Fruit fly (Drosophila melanogaster) whole organism, embryonic: Measurements from ENCODE around the gene CG10470.
A peak's percentile ranks its signal among the peaks of the same experiment; 100 is the strongest.

ENCODE experiments used
- Adf1 ChIP-seq: fragments of 200-800 bp; sonication (Bioruptor generic); IDR thresholded peaks from 2 replicates; pipeline ENCODE4 v1.3.6; 2022; ENCODE audit warnings: missing biosample characterization, missing genetic modification characterization
- Bgb ChIP-seq: fragments of 200-800 bp; sonication (Bioruptor generic); IDR thresholded peaks from 2 replicates; pipeline ENCODE4 v1.3.6; 2022; ENCODE audit warnings: missing biosample characterization, missing genetic modification characterization; ENCODE audit not compliant: partially characterized antibody
- CG10431 ChIP-seq: fragments of 200-800 bp; sonication (Bioruptor generic); optimal IDR thresholded peaks from 3 replicates; lab custom pipeline; 2018; ENCODE audit warnings: missing biosample characterization, mild to moderate bottlenecking, missing genetic modification characterization
- CG12659 ChIP-seq: fragments of 200-800 bp; sonication (Bioruptor generic); optimal IDR thresholded peaks from 3 replicates; lab custom pipeline; 2017; ENCODE audit warnings: mild to moderate bottlenecking, missing biosample characterization, missing genetic modification reagents, missing genetic modification characterization
- CG13123 ChIP-seq: fragments of 200-800 bp; sonication (Bioruptor generic); optimal IDR thresholded peaks from 2 replicates; lab custom pipeline; 2016; ENCODE audit warnings: missing biosample characterization, missing genetic modification characterization
- CG13775 ChIP-seq: fragments of 200-800 bp; sonication (Bioruptor generic); optimal IDR thresholded peaks from 3 replicates; lab custom pipeline; 2017; ENCODE audit warnings: missing biosample characterization, mild to moderate bottlenecking, missing genetic modification characterization
- CG13894 ChIP-seq: fragments of 200-800 bp; sonication (Bioruptor generic); optimal IDR thresholded peaks from 3 replicates; lab custom pipeline; 2018; ENCODE audit warnings: missing biosample characterization, mild to moderate bottlenecking, missing genetic modification characterization, moderate library complexity
- CG14860 ChIP-seq: fragments of 200-800 bp; sonication (Bioruptor generic); IDR thresholded peaks from 3 replicates; pipeline ENCODE4 v1.3.6; 2022; ENCODE audit warnings: missing biosample characterization, missing genetic modification characterization; ENCODE audit not compliant: partially characterized antibody
- CG15269 ChIP-seq: fragments of 200-800 bp; sonication (Bioruptor generic); optimal IDR thresholded peaks from 2 replicates; lab custom pipeline; 2018; ENCODE audit warnings: missing biosample characterization, mild to moderate bottlenecking, missing genetic modification characterization, moderate library complexity
- CG1529 ChIP-seq: fragments of 200-800 bp; sonication (Bioruptor generic); optimal IDR thresholded peaks from 3 replicates; lab custom pipeline; 2018; ENCODE audit warnings: missing biosample characterization, missing genetic modification characterization
- CG1647 ChIP-seq: fragments of 200-800 bp; sonication (Bioruptor generic); optimal IDR thresholded peaks from 3 replicates; lab custom pipeline; 2016; ENCODE audit warnings: missing biosample characterization, missing genetic modification characterization
- CG17912 ChIP-seq: fragments of 200-800 bp; sonication (Bioruptor generic); optimal IDR thresholded peaks from 2 replicates; lab custom pipeline; 2018; ENCODE audit warnings: missing biosample characterization, mild to moderate bottlenecking, missing genetic modification characterization
- CG18476 ChIP-seq: fragments of 200-800 bp; sonication (Bioruptor generic); optimal IDR thresholded peaks from 2 replicates; lab custom pipeline; 2016; ENCODE audit warnings: missing biosample characterization, mild to moderate bottlenecking, missing genetic modification characterization
- CG18599 ChIP-seq: fragments of 200-800 bp; sonication (Bioruptor generic); optimal IDR thresholded peaks from 3 replicates; lab custom pipeline; 2017; ENCODE audit warnings: missing biosample characterization, missing genetic modification characterization, mild to moderate bottlenecking, moderate library complexity, missing genetic modification reagents
- CG3065 ChIP-seq: fragments of 200-800 bp; sonication (Bioruptor generic); optimal IDR thresholded peaks from 2 replicates; lab custom pipeline; 2016; ENCODE audit warnings: missing biosample characterization, missing genetic modification characterization
- CG31388 ChIP-seq: fragments of 200-800 bp; sonication (Bioruptor generic); optimal IDR thresholded peaks from 2 replicates; lab custom pipeline; 2016; ENCODE audit warnings: missing biosample characterization, missing genetic modification characterization
- CG34224 ChIP-seq: fragments of 200-800 bp; sonication (Bioruptor generic); IDR thresholded peaks from 3 replicates; pipeline ENCODE4 v1.3.6; 2022; ENCODE audit warnings: missing biosample characterization, missing genetic modification characterization; ENCODE audit not compliant: partially characterized antibody
- CG7556 ChIP-seq: fragments of 200-800 bp; sonication (Bioruptor generic); optimal IDR thresholded peaks from 2 replicates; lab custom pipeline; 2017; ENCODE audit warnings: missing biosample characterization, mild to moderate bottlenecking, missing genetic modification characterization
- CG8281 ChIP-seq: fragments of 200-800 bp; sonication (Bioruptor generic); optimal IDR thresholded peaks from 2 replicates; lab custom pipeline; 2018; ENCODE audit warnings: missing biosample characterization, mild to moderate bottlenecking, missing genetic modification characterization, moderate library complexity
- CG8290 ChIP-seq, 3 experiments: fragments of 200-800 bp; sonication (Bioruptor generic); optimal IDR thresholded peaks; 2 replicates each; lab custom pipeline; 2016 to 2019; ENCODE audit warnings: missing biosample characterization in 3 of 3, missing genetic modification characterization in 3 of 3, mild to moderate bottlenecking in 2 of 3, moderate library complexity in 1 of 3
- CG8388 ChIP-seq: fragments of 200-800 bp; sonication (Bioruptor generic); optimal IDR thresholded peaks from 2 replicates; lab custom pipeline; 2019; ENCODE audit warnings: missing biosample characterization, mild to moderate bottlenecking, missing genetic modification characterization, moderate library complexity
- CG9215 ChIP-seq: fragments of 200-800 bp; sonication (Bioruptor generic); IDR thresholded peaks from 2 replicates; pipeline ENCODE4 v1.3.6; 2022; ENCODE audit warnings: missing biosample characterization, missing genetic modification characterization
- CG9817 ChIP-seq: fragments of 200-800 bp; sonication (Bioruptor generic); optimal IDR thresholded peaks from 2 replicates; lab custom pipeline; 2018; ENCODE audit warnings: missing biosample characterization, mild to moderate bottlenecking, missing genetic modification characterization, moderate library complexity
- Chrac-16 ChIP-seq: fragments of 200-800 bp; sonication (Bioruptor generic); optimal IDR thresholded peaks from 3 replicates; lab custom pipeline; 2016; ENCODE audit warnings: missing biosample characterization, missing genetic modification characterization
- D ChIP-seq, 2 experiments: fragments of 200-800 bp in 1 of 2; fragments of >200 bp in 1 of 2; sonication (Bioruptor generic) in 1 of 2; optimal IDR thresholded peaks; 2 replicates in 1 of 2; 3 replicates in 1 of 2; lab custom pipeline; 2017; ENCODE audit warnings: mild to moderate bottlenecking in 1 of 2, missing biosample characterization in 1 of 2, missing genetic modification characterization in 1 of 2, missing genetic modification reagents in 1 of 2
- Deaf1 ChIP-seq: fragments of 200-800 bp; optimal IDR thresholded peaks from 3 replicates; lab custom pipeline; 2019; ENCODE audit warnings: missing biosample characterization, mild to moderate bottlenecking, missing genetic modification characterization, moderate library complexity
- E2f2 ChIP-seq: fragments of 200-800 bp; sonication (Bioruptor generic); IDR thresholded peaks from 2 replicates; pipeline ENCODE4 v1.3.6; 2022; ENCODE audit warnings: missing biosample characterization, missing genetic modification characterization
- Gug ChIP-seq: fragments of 200-800 bp; sonication (Bioruptor generic); IDR thresholded peaks from 4 replicates; pipeline ENCODE4 v1.3.6; 2022; ENCODE audit warnings: missing biosample characterization, missing genetic modification characterization
- Hr51 ChIP-seq, 2 experiments: fragments of 200-800 bp; sonication (Bioruptor generic); optimal IDR thresholded peaks; 2 replicates in 1 of 2; 3 replicates in 1 of 2; lab custom pipeline; 2016 to 2018; ENCODE audit warnings: missing biosample characterization in 2 of 2, missing genetic modification characterization in 2 of 2, mild to moderate bottlenecking in 1 of 2, moderate library complexity in 1 of 2
- Opbp ChIP-seq: fragments of 200-800 bp; sonication (Bioruptor generic); IDR thresholded peaks from 3 replicates; pipeline ENCODE4 v1.3.6; 2022; ENCODE audit warnings: missing biosample characterization, missing genetic modification characterization; ENCODE audit not compliant: partially characterized antibody
- Side ChIP-seq: fragments of 200-800 bp; sonication (Bioruptor generic); optimal IDR thresholded peaks from 2 replicates; lab custom pipeline; 2016; ENCODE audit warnings: missing biosample characterization, missing genetic modification characterization
- bab2 ChIP-seq: fragments of 200-800 bp; sonication (Bioruptor generic); optimal IDR thresholded peaks from 2 replicates; lab custom pipeline; 2016; ENCODE audit warnings: missing biosample characterization, missing genetic modification characterization
- bigmax ChIP-seq: fragments of 200-800 bp; sonication (Bioruptor generic); optimal IDR thresholded peaks from 2 replicates; lab custom pipeline; 2018; ENCODE audit warnings: missing biosample characterization, mild to moderate bottlenecking, missing genetic modification characterization
- dimm ChIP-seq: fragments of 200-800 bp; sonication (Bioruptor generic); IDR thresholded peaks from 2 replicates; pipeline ENCODE4 v1.3.6; 2022; ENCODE audit warnings: missing biosample characterization, missing genetic modification characterization
- eve ChIP-seq, 2 experiments: fragments of >200 bp; optimal IDR thresholded peaks; 2 replicates each; lab custom pipeline; 2017; ENCODE audit warnings: missing biosample characterization in 2 of 2, missing genetic modification characterization in 2 of 2
- ham ChIP-seq: fragments of 200-800 bp; sonication (Bioruptor generic); IDR thresholded peaks from 2 replicates; pipeline ENCODE4 v1.3.6; 2022; ENCODE audit warnings: missing biosample characterization, missing genetic modification characterization
- hth ChIP-seq: fragments of >200 bp; optimal IDR thresholded peaks from 2 replicates; lab custom pipeline; 2017; ENCODE audit warnings: inconsistent platforms
- kay ChIP-seq: fragments of 200-800 bp; sonication (Bioruptor generic); optimal IDR thresholded peaks from 2 replicates; lab custom pipeline; 2016; ENCODE audit warnings: missing biosample characterization, missing genetic modification characterization
- knrl ChIP-seq: fragments of 200-800 bp; sonication (Bioruptor generic); IDR thresholded peaks from 3 replicates; pipeline ENCODE4 v1.3.6; 2022; ENCODE audit warnings: missing biosample characterization, missing genetic modification characterization; ENCODE audit not compliant: partially characterized antibody
- lmd ChIP-seq: fragments of 200-800 bp; sonication (Bioruptor generic); IDR thresholded peaks from 2 replicates; pipeline ENCODE4 v1.3.6; 2022; ENCODE audit warnings: missing biosample characterization, missing genetic modification characterization
- nerfin-1 ChIP-seq: fragments of 200-800 bp; sonication (Bioruptor generic); optimal IDR thresholded peaks from 3 replicates; lab custom pipeline; 2019; ENCODE audit warnings: missing biosample characterization, mild to moderate bottlenecking, missing genetic modification characterization, moderate library complexity
- nmo ChIP-seq: fragments of 200-800 bp; sonication (Bioruptor generic); optimal IDR thresholded peaks from 2 replicates; lab custom pipeline; 2018; ENCODE audit warnings: missing biosample characterization, mild to moderate bottlenecking, missing genetic modification characterization, moderate library complexity
- phol ChIP-seq: fragments of 200-800 bp; sonication (Bioruptor generic); optimal IDR thresholded peaks from 3 replicates; lab custom pipeline; 2018; ENCODE audit warnings: missing biosample characterization, mild to moderate bottlenecking, missing genetic modification characterization, moderate library complexity
- scrt ChIP-seq: fragments of 200-800 bp; sonication (Bioruptor generic); optimal IDR thresholded peaks from 2 replicates; lab custom pipeline; 2018; ENCODE audit warnings: missing biosample characterization, mild to moderate bottlenecking, missing genetic modification characterization, moderate library complexity
- sens-2 ChIP-seq: fragments of 200-800 bp; sonication (Bioruptor generic); IDR thresholded peaks from 2 replicates; pipeline ENCODE4 v1.3.6; 2022; ENCODE audit warnings: missing biosample characterization, missing genetic modification characterization
- sug ChIP-seq: fragments of 200-800 bp; optimal IDR thresholded peaks from 2 replicates; lab custom pipeline; 2019; ENCODE audit warnings: missing biosample characterization, mild to moderate bottlenecking, missing genetic modification characterization, moderate library complexity
- tx ChIP-seq: fragments of 200-800 bp; sonication (Bioruptor generic); optimal IDR thresholded peaks from 2 replicates; lab custom pipeline; 2016; ENCODE audit warnings: missing biosample characterization, missing genetic modification characterization
- unpg ChIP-seq: fragments of 200-800 bp; sonication (Bioruptor generic); optimal IDR thresholded peaks from 3 replicates; lab custom pipeline; 2018; ENCODE audit warnings: missing biosample characterization, mild to moderate bottlenecking, missing genetic modification characterization, moderate library complexity
- wdn ChIP-seq: fragments of 200-800 bp; sonication (Bioruptor generic); IDR thresholded peaks from 2 replicates; pipeline ENCODE4 v1.3.6; 2022; ENCODE audit warnings: missing biosample characterization, missing genetic modification characterization

Gene CG10470

DNA sequence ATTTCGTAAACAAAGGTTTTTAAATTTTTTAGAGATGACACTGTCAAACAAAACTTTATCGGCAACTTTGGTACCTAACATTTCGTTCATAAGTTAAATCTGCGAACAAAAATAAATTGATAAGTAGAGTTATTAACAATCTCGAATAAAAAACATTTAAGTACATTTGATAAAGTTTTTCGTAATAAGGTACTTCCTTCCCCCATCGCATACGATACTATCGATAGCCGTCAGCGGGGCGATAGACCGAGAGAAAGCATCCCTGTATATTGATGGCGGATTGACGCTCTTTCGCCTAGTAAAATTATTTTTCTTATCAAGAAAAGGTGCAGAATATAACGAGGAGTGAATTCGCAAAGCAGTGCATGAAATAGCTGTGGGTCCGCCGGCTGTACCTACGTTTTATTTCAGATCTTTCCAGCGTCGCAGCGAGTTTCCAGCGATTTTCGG lies 3.7 kb upstream of the CG10470 start, which contains the start of the genes Ttc19 and Acn (continued):
- TF ChIP-seq Bgb (peak; percentile 95), CG12659 (GFP tag; lab: Kevin White, UChicago) (peak; percentile 86), hth (lab: Kevin White, UChicago) (no peak), Gug (GFP tag; lab: Robert Waterston, UW) (peak; percentile 83; the same call in 3 of the 4 replicates), CG13894 (tag; lab: Kevin White, UChicago) (no peak), CG13775 (GFP tag; lab: Kevin White, UChicago) (peak; percentile 91), tx (GFP tag; lab: Kevin White, UChicago) (peak; percentile 86), nerfin-1 (tag; lab: Kevin White, UChicago) (peak; percentile 77), phol (tag; lab: Kevin White, UChicago) (peak; percentile 96), CG8290 (GFP tag; optimal IDR thresholded peaks at IDR 0.05; lab: Kevin White, UChicago) (peak; percentile 79), CG8290 (tag; optimal IDR thresholded peaks at IDR 0.05; lab: Kevin White, UChicago) (peak in 1 of 2 experiments; percentile 50), CG14860 (peak; percentile 96), bab2 (GFP tag; lab: Kevin White, UChicago) (peak; percentile 90), sens-2 (peak; percentile 59), knrl (GFP tag; lab: Robert Waterston, UW) (peak; percentile 96), CG1647 (peak; percentile 88), Deaf1 (tag; lab: Kevin White, UChicago) (no peak), CG18476 (GFP tag; lab: Kevin White, UChicago) (peak; percentile 83), sug (tag; lab: Kevin White, UChicago) (peak; percentile 88), Opbp (GFP tag; lab: Robert Waterston, UW) (peak; percentile 96), bigmax (GFP tag; lab: Kevin White, UChicago) (no peak), CG3065 (peak; percentile 54), E2f2 (peak; percentile 71), D (optimal IDR thresholded peaks at IDR 0.05; lab: Kevin White, UChicago) (no peak), D (GFP tag; optimal IDR thresholded peaks at IDR 0.05; lab: Kevin White, UChicago) (peak; percentile 73), CG13123 (GFP tag; lab: Kevin White, UChicago) (peak; percentile 65), CG31388 (GFP tag; lab: Kevin White, UChicago) (peak; percentile 36), Chrac-16 (GFP tag; lab: Kevin White, UChicago) (peak; percentile 82), nmo (peak; percentile 91), Adf1 (GFP tag; lab: Robert Waterston, UW) (peak; percentile 70), CG10431 (GFP tag; lab: Kevin White, UChicago) (peak; percentile 27), lmd (GFP tag; lab: Robert Waterston, UW) (peak; percentile 79), ham (GFP tag; lab: Robert Waterston, UW) (peak; percentile 74; the same call in 1 of the 2 replicates), scrt (GFP tag; lab: Kevin White, UChicago) (no peak), Side (peak; percentile 90), kay (GFP tag; lab: Kevin White, UChicago) (peak; percentile 55), CG9817 (tag; lab: Kevin White, UChicago) (peak; percentile 88), eve (GFP tag; optimal IDR thresholded peaks at IDR 0.05; lab: Kevin White, UChicago) (no peak), wdn (GFP tag; lab: Robert Waterston, UW) (peak; percentile 83), unpg (GFP tag; lab: Kevin White, UChicago) (peak; percentile 81), CG8388 (GFP tag; lab: Kevin White, UChicago) (peak; percentile 81), dimm (GFP tag; lab: Robert Waterston, UW) (peak; percentile 48), CG7556 (GFP tag; lab: Kevin White, UChicago) (peak; percentile 82), CG17912 (GFP tag; lab: Kevin White, UChicago) (peak; percentile 59), CG15269 (tag; lab: Kevin White, UChicago) (peak; percentile 77), Hr51 (GFP tag; optimal IDR thresholded peaks at IDR 0.05; lab: Kevin White, UChicago) (peak; percentile 80 to 91), CG9215 (GFP tag; lab: Robert Waterston, UW) (peak; percentile 79), CG8281 (tag; lab: Kevin White, UChicago) (peak; percentile 98), CG34224 (GFP tag; lab: Robert Waterston, UW) (peak; percentile 91), CG18599 (GFP tag; lab: Kevin White, UChicago) (peak; percentile 81), CG1529 (GFP tag; lab: Kevin White, UChicago) (peak; percentile 58)
